Fruit fly (Drosophila melanogaster) whole organism, wandering third instar larva: ENCODE data around the gene PolQ.

Experiments used
- dmrt93B ChIP-seq: fragments of 200-800 bp; sonication (Bioruptor generic); optimal IDR thresholded peaks from 2 replicates; lab custom pipeline; 2018; ENCODE audit warnings: missing biosample characterization, mild to moderate bottlenecking, missing genetic modification characterization
- usp ChIP-seq: fragments of >200 bp; optimal IDR thresholded peaks from 2 replicates; lab custom pipeline; 2017; ENCODE audit warnings: missing biosample characterization, missing genetic modification characterization

- TF ChIP-seq dmrt93B (GFP tag; lab: Kevin White, UChicago) (no peak), usp (no peak)
These were observed 45.8 kb downstream of the PolQ start for dm6 chr3R:12666206-12666834.
